Worm (Caenorhabditis elegans) whole organism, mixed stage, embryonic: ENCODE results near the gene Y46G5A.22.

Experiments
- M03D4.4 ChIP-seq: sonication (generic microtip); optimal IDR thresholded peaks from 2 replicates; lab custom pipeline; 2017; ENCODE audit warnings: mild to moderate bottlenecking, missing genetic modification characterization, missing compliant biosample characterization
- bed-3 ChIP-seq: fragments of 200-800 bp; sonication (Bioruptor generic); optimal IDR thresholded peaks from 3 replicates; lab custom pipeline; 2018; ENCODE audit warnings: mild to moderate bottlenecking, missing genetic modification characterization, moderate library complexity, missing compliant biosample characterization
- blmp-1 ChIP-seq: fragments of 150-350 bp; optimal IDR thresholded peaks from 2 replicates; lab custom pipeline; 2014; ENCODE audit warnings: missing biosample characterization, missing genetic modification characterization
- ceh-39 ChIP-seq: fragments of 150-350 bp; optimal IDR thresholded peaks from 2 replicates; lab custom pipeline; 2014; ENCODE audit warnings: missing biosample characterization, missing genetic modification characterization
- ceh-43 ChIP-seq: fragments of 200-800 bp; sonication (Bioruptor generic); optimal IDR thresholded peaks from 2 replicates; lab custom pipeline; 2018; ENCODE audit warnings: mild to moderate bottlenecking, missing genetic modification characterization, moderate library complexity, missing compliant biosample characterization
- ceh-83 ChIP-seq: fragments of 200-800 bp; sonication (Bioruptor generic); optimal IDR thresholded peaks from 2 replicates; lab custom pipeline; 2018; ENCODE audit warnings: mild to moderate bottlenecking, missing genetic modification characterization, missing compliant biosample characterization
- ces-1 ChIP-seq: fragments of 150-350 bp; optimal IDR thresholded peaks from 2 replicates; lab custom pipeline; 2014; ENCODE audit warnings: missing biosample characterization, missing genetic modification reagents, missing genetic modification characterization
- cnd-1 ChIP-seq: fragments of 200-800 bp; sonication (Bioruptor generic); optimal IDR thresholded peaks from 2 replicates; lab custom pipeline; 2018; ENCODE audit warnings: mild to moderate bottlenecking, missing genetic modification characterization, missing compliant biosample characterization
- drap-1 ChIP-seq: fragments of 200-800 bp; sonication (Bioruptor generic); optimal IDR thresholded peaks from 3 replicates; lab custom pipeline; 2018; ENCODE audit warnings: mild to moderate bottlenecking, missing genetic modification characterization, missing compliant biosample characterization
- elt-1 ChIP-seq: sonication (generic microtip); optimal IDR thresholded peaks from 2 replicates; lab custom pipeline; 2017; ENCODE audit warnings: missing genetic modification characterization, mild to moderate bottlenecking, missing compliant biosample characterization, antibody characterized with exemption, moderate library complexity, borderline replicate concordance; ENCODE audit not compliant: insufficient read depth
- elt-3 ChIP-seq: fragments of 150-350 bp; optimal IDR thresholded peaks from 2 replicates; lab custom pipeline; 2014; ENCODE audit warnings: missing biosample characterization, missing genetic modification characterization
- flh-1 ChIP-seq: fragments of 200-800 bp; sonication (Bioruptor generic); optimal IDR thresholded peaks from 2 replicates; lab custom pipeline; 2018; ENCODE audit warnings: mild to moderate bottlenecking, missing genetic modification characterization, moderate library complexity, missing compliant biosample characterization
- ham-2 ChIP-seq: fragments of 200-800 bp; sonication (Bioruptor generic); optimal IDR thresholded peaks from 2 replicates; lab custom pipeline; 2018; ENCODE audit warnings: mild to moderate bottlenecking, missing genetic modification characterization, missing compliant biosample characterization
- hlh-1 ChIP-seq: fragments of 150-350 bp; optimal IDR thresholded peaks from 2 replicates; lab custom pipeline; 2014; ENCODE audit warnings: missing biosample characterization, missing genetic modification reagents, missing genetic modification characterization
- lin-13 ChIP-seq: fragments of 150-350 bp; optimal IDR thresholded peaks from 2 replicates; lab custom pipeline; 2014; ENCODE audit warnings: missing biosample characterization, missing genetic modification characterization
- lin-32 ChIP-seq: fragments of 200-800 bp; sonication (Bioruptor generic); optimal IDR thresholded peaks from 2 replicates; lab custom pipeline; 2018; ENCODE audit warnings: mild to moderate bottlenecking, missing genetic modification characterization, missing compliant biosample characterization
- lsy-2 ChIP-seq: fragments of 150-350 bp; optimal IDR thresholded peaks from 2 replicates; lab custom pipeline; 2014; ENCODE audit warnings: missing biosample characterization, missing genetic modification characterization
- mab-5 ChIP-seq: fragments of 150-350 bp; optimal IDR thresholded peaks from 2 replicates; lab custom pipeline; 2014; ENCODE audit warnings: missing biosample characterization, missing genetic modification characterization
- mep-1 ChIP-seq: fragments of 150-350 bp; optimal IDR thresholded peaks from 2 replicates; lab custom pipeline; 2017; ENCODE audit warnings: missing biosample characterization, missing genetic modification reagents, missing genetic modification characterization, inconsistent platforms
- mls-2 ChIP-seq: sonication (generic microtip); optimal IDR thresholded peaks from 2 replicates; lab custom pipeline; 2016; ENCODE audit warnings: mild to moderate bottlenecking, missing genetic modification characterization, moderate library complexity, missing compliant biosample characterization
- nhr-12 ChIP-seq: fragments of 150-350 bp; optimal IDR thresholded peaks from 2 replicates; lab custom pipeline; 2014; ENCODE audit warnings: missing biosample characterization, missing genetic modification characterization
- nhr-2 ChIP-seq: fragments of 150-350 bp; optimal IDR thresholded peaks from 2 replicates; lab custom pipeline; 2014; ENCODE audit warnings: missing biosample characterization, missing genetic modification characterization
- nhr-237 ChIP-seq: fragments of 150-350 bp; optimal IDR thresholded peaks from 2 replicates; lab custom pipeline; 2014; ENCODE audit warnings: missing biosample characterization, missing genetic modification characterization
- nhr-28 ChIP-seq: fragments of 150-350 bp; optimal IDR thresholded peaks from 2 replicates; lab custom pipeline; 2014; ENCODE audit warnings: missing biosample characterization, missing genetic modification characterization
- nhr-76 ChIP-seq: sonication (generic microtip); optimal IDR thresholded peaks from 2 replicates; lab custom pipeline; 2017; ENCODE audit warnings: missing biosample characterization, missing genetic modification characterization
- pha-4 ChIP-seq: fragments of 150-350 bp; optimal IDR thresholded peaks from 2 replicates; lab custom pipeline; 2018; ENCODE audit warnings: missing biosample characterization, missing genetic modification reagents, missing genetic modification characterization
- sem-2 ChIP-seq: fragments of 200-800 bp; sonication (Bioruptor generic); optimal IDR thresholded peaks from 2 replicates; lab custom pipeline; 2018; ENCODE audit warnings: mild to moderate bottlenecking, missing genetic modification characterization, missing compliant biosample characterization
- snpc-4 ChIP-seq: fragments of 150-350 bp; optimal IDR thresholded peaks from 2 replicates; lab custom pipeline; 2014; ENCODE audit warnings: missing biosample characterization, missing genetic modification characterization
- sptf-1 ChIP-seq: sonication (generic microtip); optimal IDR thresholded peaks from 2 replicates; lab custom pipeline; 2017; ENCODE audit warnings: mild to moderate bottlenecking, missing genetic modification characterization, moderate library complexity, missing compliant biosample characterization
- tbx-8 ChIP-seq: fragments of 200-800 bp; sonication (Bioruptor generic); optimal IDR thresholded peaks from 2 replicates; lab custom pipeline; 2018; ENCODE audit warnings: mild to moderate bottlenecking, missing genetic modification characterization, moderate library complexity, missing compliant biosample characterization
- unc-120 ChIP-seq: sonication (generic microtip); optimal IDR thresholded peaks from 2 replicates; lab custom pipeline; 2017; ENCODE audit warnings: missing genetic modification characterization, missing compliant biosample characterization; ENCODE audit not compliant: poor library complexity, severe bottlenecking
- unc-39 ChIP-seq: fragments of 150-350 bp; optimal IDR thresholded peaks from 2 replicates; lab custom pipeline; 2014; ENCODE audit warnings: missing biosample characterization, missing genetic modification characterization
- unc-62 ChIP-seq: fragments of 150-350 bp; optimal IDR thresholded peaks from 2 replicates; lab custom pipeline; 2014; ENCODE audit warnings: missing biosample characterization, missing genetic modification reagents, missing genetic modification characterization
- zip-8 ChIP-seq: fragments of 150-350 bp; optimal IDR thresholded peaks from 2 replicates; lab custom pipeline; 2014; ENCODE audit warnings: missing biosample characterization, missing genetic modification characterization
- ztf-11 ChIP-seq: fragments of 150-350 bp; optimal IDR thresholded peaks from 2 replicates; lab custom pipeline; 2014; ENCODE audit warnings: missing biosample characterization, missing genetic modification characterization

The Y46G5A.22 gene

ce11 chrII:12805161-12805560 is 13.2 kb downstream of the Y46G5A.22 start, which contains the start of the genes Y46G5A.18 and Y46G5A.47:
Gene Y46G5A.18, minus strand, starts transcription at chrII:12805261.
Gene Y46G5A.47, minus strand, starts transcription at chrII:12805306.
- TF ChIP-seq mep-1 (tag; lab: Kevin White, UChicago) (no peak), nhr-2 (tag; lab: Kevin White, UChicago) (no peak), sptf-1 (tag; lab: Kevin White, UChicago) (no peak), unc-120 (tag; lab: Kevin White, UChicago) (no peak), ceh-43 (no peak), sem-2 (GFP tag; lab: Kevin White, UChicago) (no peak), mab-5 (tag; lab: Kevin White, UChicago) (no peak), nhr-76 (tag; lab: Kevin White, UChicago) (no peak), flh-1 (no peak), snpc-4 (tag; lab: Kevin White, UChicago) (no peak), ceh-83 (GFP tag; lab: Kevin White, UChicago) (no peak), ces-1 (GFP tag; lab: Kevin White, UChicago) (no peak), lin-13 (no peak), mls-2 (tag; lab: Kevin White, UChicago) (no peak), bed-3 (no peak), pha-4 (tag; lab: Kevin White, UChicago) (no peak), elt-3 (tag; lab: Kevin White, UChicago) (no peak)

ce11 chrII:12799927-12800522 is 18.4 kb downstream of the Y46G5A.22 start:
- TF ChIP-seq lin-13 = peak; percentile 1
- TF ChIP-seq unc-120 (tag; lab: Kevin White, UChicago) = no peak
- TF ChIP-seq lsy-2 (tag; lab: Kevin White, UChicago) = peak; percentile 92
- TF ChIP-seq cnd-1 (tag; lab: Kevin White, UChicago) = no peak
- peak; percentile 25 for TF ChIP-seq hlh-1 (tag; lab: Kevin White, UChicago)
- no peak for TF ChIP-seq bed-3
- TF ChIP-seq unc-39 (tag; lab: Kevin White, UChicago) = no peak
- TF ChIP-seq blmp-1 (tag; lab: Kevin White, UChicago) = no peak
- no peak for TF ChIP-seq pha-4 (tag; lab: Kevin White, UChicago)
- no peak for TF ChIP-seq flh-1

- TF ChIP-seq cnd-1 (tag; lab: Kevin White, UChicago) (peak; percentile 13), nhr-2 (tag; lab: Kevin White, UChicago) (peak; percentile 3), pha-4 (tag; lab: Kevin White, UChicago) (no peak), snpc-4 (tag; lab: Kevin White, UChicago) (no peak), ham-2 (GFP tag; lab: Kevin White, UChicago) (no peak), flh-1 (no peak), hlh-1 (tag; lab: Kevin White, UChicago) (no peak), nhr-237 (no peak), ces-1 (GFP tag; lab: Kevin White, UChicago) (no peak)
Observed at ce11 chrII:12799364-12799763, 19.0 kb downstream of the Y46G5A.22 start.

ce11 chrII:12798814-12799213 is 19.6 kb downstream of the Y46G5A.22 start:
- TF ChIP-seq elt-3 (tag; lab: Kevin White, UChicago) (peak; percentile 59), sptf-1 (tag; lab: Kevin White, UChicago) (peak; percentile 31), nhr-76 (tag; lab: Kevin White, UChicago) (no peak), lin-32 (GFP tag; lab: Kevin White, UChicago) (no peak), pha-4 (tag; lab: Kevin White, UChicago) (no peak), mep-1 (tag; lab: Kevin White, UChicago) (no peak), tbx-8 (GFP tag; lab: Kevin White, UChicago) (no peak), mls-2 (tag; lab: Kevin White, UChicago) (no peak), ceh-39 (tag; lab: Kevin White, UChicago) (peak; percentile 16), nhr-12 (no peak), snpc-4 (tag; lab: Kevin White, UChicago) (no peak), nhr-28 (no peak), sem-2 (GFP tag; lab: Kevin White, UChicago) (no peak), unc-62 (peak; percentile 31), drap-1 (GFP tag; lab: Kevin White, UChicago) (peak; percentile 5), ztf-11 (tag; lab: Kevin White, UChicago) (no peak), nhr-237 (no peak), ham-2 (GFP tag; lab: Kevin White, UChicago) (peak; percentile 75), blmp-1 (tag; lab: Kevin White, UChicago) (no peak), flh-1 (no peak), ces-1 (GFP tag; lab: Kevin White, UChicago) (no peak), ceh-83 (GFP tag; lab: Kevin White, UChicago) (no peak), nhr-2 (tag; lab: Kevin White, UChicago) (no peak), M03D4.4 (no peak), unc-39 (tag; lab: Kevin White, UChicago) (no peak), lsy-2 (tag; lab: Kevin White, UChicago) (no peak), elt-1 (tag; lab: Kevin White, UChicago) (peak; percentile 72), zip-8 (no peak), bed-3 (no peak), mab-5 (tag; lab: Kevin White, UChicago) (no peak), hlh-1 (tag; lab: Kevin White, UChicago) (peak; percentile 68), ceh-43 (no peak), lin-13 (no peak), unc-120 (tag; lab: Kevin White, UChicago) (peak; percentile 75), cnd-1 (tag; lab: Kevin White, UChicago) (no peak)
